Worm (Caenorhabditis elegans): Measurements from ENCODE around the gene ncx-1.

ce11 chrV:20097164-20097563 lies 23.3 kb downstream of the ncx-1 start:
- TF ChIP-seq tbx-2 (tag; optimal IDR thresholded peaks at IDR 0.05): no peak
- TF ChIP-seq pha-4 (tag; optimal IDR thresholded peaks at IDR 0.05): no peak
- TF ChIP-seq pqm-1 (tag; optimal IDR thresholded peaks at IDR 0.05): no peak
- TF ChIP-seq nhr-77 (tag; optimal IDR thresholded peaks at IDR 0.05): no peak
- no peak for TF ChIP-seq nhr-11 (tag; optimal IDR thresholded peaks at IDR 0.05)
- no peak for TF ChIP-seq fos-1 (tag; optimal IDR thresholded peaks at IDR 0.05)
- no peak for TF ChIP-seq skn-1 (tag; optimal IDR thresholded peaks at IDR 0.05)
- no peak for TF ChIP-seq ceh-9 (tag; optimal IDR thresholded peaks at IDR 0.05)
- TF ChIP-seq mdl-1 (tag; optimal IDR thresholded peaks at IDR 0.05): no peak
- no peak for TF ChIP-seq aly-2 (tag; optimal IDR thresholded peaks at IDR 0.05)
- TF ChIP-seq ceh-82 (tag; optimal IDR thresholded peaks at IDR 0.05): no peak
- TF ChIP-seq ceh-16 (tag; optimal IDR thresholded peaks at IDR 0.05): no peak
- no peak for TF ChIP-seq unc-62 (GFP tag; optimal IDR thresholded peaks at IDR 0.05)
- no peak for TF ChIP-seq ama-1 (optimal IDR thresholded peaks at IDR 0.05)
